Worm (Caenorhabditis elegans) whole organism, young adult: ENCODE results near the gene fbxa-67.

Experiments used
- B0261.1 ChIP-seq: sonication (generic microtip); optimal IDR thresholded peaks from 2 replicates; lab custom pipeline; 2016; ENCODE audit warnings: mild to moderate bottlenecking, missing genetic modification characterization, moderate library complexity, missing compliant biosample characterization
- Y67H2A.10 ChIP-seq: fragments of 200-800 bp; sonication (Bioruptor generic); conservative IDR thresholded peaks from 2 replicates; pipeline ENCODE4 v1.3.6; 2022; ENCODE audit warnings: missing genetic modification reagents, missing genetic modification characterization, missing compliant biosample characterization
- Y79H2A.3 ChIP-seq: fragments of 200-800 bp; sonication (Bioruptor generic); conservative IDR thresholded peaks from 2 replicates; pipeline ENCODE4 v1.3.6; 2022; ENCODE audit warnings: missing genetic modification reagents, missing genetic modification characterization, missing compliant biosample characterization
- Y95B8A.8 ChIP-seq: fragments of 200-800 bp; sonication (Bioruptor generic); IDR thresholded peaks from 2 replicates; pipeline ENCODE4 v1.3.6; 2022; ENCODE audit warnings: missing genetic modification reagents, missing genetic modification characterization, missing compliant biosample characterization
- aptf-3 ChIP-seq: fragments of 200-800 bp; sonication (Bioruptor generic); IDR thresholded peaks from 2 replicates; pipeline ENCODE4 v1.3.6; 2022; ENCODE audit warnings: missing genetic modification characterization, missing compliant biosample characterization
- athp-1 ChIP-seq: sonication (generic microtip); optimal IDR thresholded peaks from 2 replicates; lab custom pipeline; 2017; ENCODE audit warnings: mild to moderate bottlenecking, missing genetic modification characterization, missing compliant biosample characterization
- attf-5 ChIP-seq: fragments of 200-800 bp; sonication (Bioruptor generic); optimal IDR thresholded peaks from 2 replicates; lab custom pipeline; 2018; ENCODE audit warnings: mild to moderate bottlenecking, missing genetic modification characterization, missing compliant biosample characterization
- attf-6 ChIP-seq: fragments of 200-800 bp; sonication (Bioruptor generic); IDR thresholded peaks from 2 replicates; pipeline ENCODE4 v1.3.6; 2022; ENCODE audit warnings: missing genetic modification reagents, missing genetic modification characterization, missing compliant biosample characterization
- cebp-1 ChIP-seq, 2 experiments: fragments of 200-800 bp in 1 of 2; sonication (Bioruptor generic) in 1 of 2; sonication (generic microtip) in 1 of 2; IDR thresholded peaks in 1 of 2; optimal IDR thresholded peaks in 1 of 2; 2 replicates each; pipeline versions ENCODE4 v1.3.6 to Lab custom; 2017 to 2022; ENCODE audit warnings: missing compliant biosample characterization in 2 of 2, missing genetic modification characterization in 2 of 2, mild to moderate bottlenecking in 1 of 2, missing genetic modification reagents in 1 of 2, moderate library complexity in 1 of 2
- ceh-100 ChIP-seq: fragments of 200-800 bp; sonication (Bioruptor generic); IDR thresholded peaks from 2 replicates; pipeline ENCODE4 v1.3.6; 2022; ENCODE audit warnings: missing genetic modification reagents, missing genetic modification characterization, missing compliant biosample characterization
- ceh-91 ChIP-seq: fragments of 200-800 bp; sonication (Bioruptor generic); IDR thresholded peaks from 2 replicates; pipeline ENCODE4 v1.3.6; 2022; ENCODE audit warnings: missing genetic modification reagents, missing genetic modification characterization, missing compliant biosample characterization
- dox-1 ChIP-seq: fragments of 200-800 bp; sonication (Bioruptor generic); IDR thresholded peaks from 2 replicates; pipeline ENCODE4 v1.3.6; 2022; ENCODE audit warnings: missing genetic modification reagents, missing genetic modification characterization, missing compliant biosample characterization
- dpff-1 ChIP-seq: sonication (generic microtip); optimal IDR thresholded peaks from 2 replicates; lab custom pipeline; 2017; ENCODE audit warnings: mild to moderate bottlenecking, missing genetic modification characterization, missing compliant biosample characterization
- egl-18 ChIP-seq: fragments of 200-800 bp; sonication (Bioruptor generic); IDR thresholded peaks from 2 replicates; pipeline ENCODE4 v1.3.6; 2022; ENCODE audit warnings: missing genetic modification reagents, missing genetic modification characterization, missing compliant biosample characterization
- egl-44 ChIP-seq: fragments of 200-800 bp; sonication (Bioruptor generic); IDR thresholded peaks from 2 replicates; pipeline ENCODE4 v1.3.6; 2022; ENCODE audit warnings: missing genetic modification reagents, missing genetic modification characterization, missing compliant biosample characterization
- ets-4 ChIP-seq: fragments of 200-800 bp; sonication (Bioruptor generic); optimal IDR thresholded peaks from 2 replicates; lab custom pipeline; 2018; ENCODE audit warnings: mild to moderate bottlenecking, missing genetic modification characterization, missing compliant biosample characterization
- gei-17 ChIP-seq: fragments of 200-800 bp; sonication (Bioruptor generic); optimal IDR thresholded peaks from 2 replicates; lab custom pipeline; 2018; ENCODE audit warnings: mild to moderate bottlenecking, missing genetic modification characterization, missing compliant biosample characterization
- hmg-20 ChIP-seq: fragments of 200-800 bp; sonication (Bioruptor generic); IDR thresholded peaks from 2 replicates; pipeline ENCODE4 v1.3.6; 2022; ENCODE audit warnings: missing genetic modification reagents, missing genetic modification characterization, missing compliant biosample characterization
- let-607 ChIP-seq, 2 experiments: fragments of 200-800 bp in 1 of 2; sonication (Bioruptor generic) in 1 of 2; sonication (generic microtip) in 1 of 2; optimal IDR thresholded peaks; 2 replicates each; lab custom pipeline; 2016 to 2018; ENCODE audit warnings: mild to moderate bottlenecking in 2 of 2, missing compliant biosample characterization in 2 of 2, missing genetic modification characterization in 2 of 2, moderate library complexity in 2 of 2, missing genotype in 1 of 2
- lin-26 ChIP-seq: fragments of 200-800 bp; sonication (Bioruptor generic); IDR thresholded peaks from 2 replicates; pipeline ENCODE4 v1.3.6; 2022; ENCODE audit warnings: missing genetic modification reagents, missing genetic modification characterization, missing compliant biosample characterization
- lsy-27 ChIP-seq: sonication (generic microtip); optimal IDR thresholded peaks from 2 replicates; lab custom pipeline; 2017; ENCODE audit warnings: missing genetic modification characterization, mild to moderate bottlenecking, missing compliant biosample characterization, antibody characterized with exemption, missing genotype, borderline replicate concordance; ENCODE audit not compliant: insufficient read depth
- madf-3 ChIP-seq: fragments of 200-800 bp; sonication (Bioruptor generic); IDR thresholded peaks from 2 replicates; pipeline ENCODE4 v1.3.6; 2022; ENCODE audit warnings: missing genetic modification reagents, missing genetic modification characterization, missing compliant biosample characterization
- madf-6 ChIP-seq: fragments of 200-800 bp; sonication (Bioruptor generic); IDR thresholded peaks from 2 replicates; pipeline ENCODE4 v1.3.6; 2022; ENCODE audit warnings: missing genetic modification reagents, missing genetic modification characterization, missing compliant biosample characterization
- mcd-1 ChIP-seq: fragments of 200-800 bp; sonication (Bioruptor generic); IDR thresholded peaks from 2 replicates; pipeline ENCODE4 v1.3.6; 2022; ENCODE audit warnings: missing genetic modification reagents, missing genetic modification characterization, missing compliant biosample characterization
- mel-28 ChIP-seq: sonication (generic microtip); optimal IDR thresholded peaks from 2 replicates; lab custom pipeline; 2016; ENCODE audit warnings: borderline replicate concordance, mild to moderate bottlenecking, missing genetic modification characterization, missing compliant biosample characterization
- nfya-1 ChIP-seq: sonication (generic microtip); optimal IDR thresholded peaks from 2 replicates; lab custom pipeline; 2017; ENCODE audit warnings: antibody characterized with exemption, missing compliant biosample characterization, missing genetic modification characterization, borderline replicate concordance; ENCODE audit not compliant: insufficient read depth
- nhr-80 ChIP-seq: sonication (generic microtip); optimal IDR thresholded peaks from 2 replicates; lab custom pipeline; 2016; ENCODE audit warnings: missing genetic modification characterization, missing compliant biosample characterization
- pbrm-1 ChIP-seq: fragments of 200-800 bp; sonication (Bioruptor generic); IDR thresholded peaks from 2 replicates; pipeline ENCODE4 v1.3.6; 2022; ENCODE audit warnings: missing genetic modification reagents, missing genetic modification characterization, missing compliant biosample characterization
- pha-4 ChIP-seq: fragments of 150-350 bp; sonication (generic microtip); optimal IDR thresholded peaks from 2 replicates; lab custom pipeline; 2014; ENCODE audit warnings: missing biosample characterization, missing genetic modification reagents, missing genetic modification characterization
- rec-8 ChIP-seq, 2 experiments: sonication (generic microtip); optimal IDR thresholded peaks; 2 replicates each; lab custom pipeline; 2016; ENCODE audit warnings: mild to moderate bottlenecking in 2 of 2, missing genetic modification characterization in 2 of 2, missing genetic modification reagents in 2 of 2, missing genotype in 2 of 2, missing biosample characterization in 1 of 2, missing compliant biosample characterization in 1 of 2, moderate library complexity in 1 of 2
- sea-2 ChIP-seq: fragments of 200-800 bp; sonication (Bioruptor generic); IDR thresholded peaks from 2 replicates; pipeline ENCODE4 v1.3.6; 2022; ENCODE audit warnings: missing genetic modification characterization, missing compliant biosample characterization
- snpc-1.1 ChIP-seq: sonication (generic microtip); optimal IDR thresholded peaks from 2 replicates; lab custom pipeline; 2017; ENCODE audit warnings: missing genetic modification characterization, mild to moderate bottlenecking, missing compliant biosample characterization, antibody characterized with exemption, moderate library complexity, missing genotype, missing genetic modification reagents; ENCODE audit not compliant: insufficient read depth
- snpc-1.3 ChIP-seq: sonication (generic microtip); optimal IDR thresholded peaks from 2 replicates; lab custom pipeline; 2017; ENCODE audit warnings: missing genetic modification characterization, mild to moderate bottlenecking, missing compliant biosample characterization, antibody characterized with exemption, moderate library complexity, missing genotype, missing genetic modification reagents; ENCODE audit not compliant: insufficient read depth
- tbp1 ChIP-seq: fragments of 200-800 bp; sonication (Bioruptor generic); optimal IDR thresholded peaks from 2 replicates; lab custom pipeline; 2018; ENCODE audit warnings: mild to moderate bottlenecking, missing genetic modification characterization, missing compliant biosample characterization
- tbx-9 ChIP-seq: sonication (generic microtip); optimal IDR thresholded peaks from 2 replicates; lab custom pipeline; 2016; ENCODE audit warnings: borderline replicate concordance, missing genetic modification characterization, inconsistent platforms, missing compliant biosample characterization
- unc-62 ChIP-seq: fragments of 150-350 bp; optimal IDR thresholded peaks from 2 replicates; lab custom pipeline; 2014; ENCODE audit warnings: missing biosample characterization, missing genetic modification reagents, missing genetic modification characterization
- zim-3 ChIP-seq: sonication (generic microtip); optimal IDR thresholded peaks from 2 replicates; lab custom pipeline; 2017; ENCODE audit warnings: mild to moderate bottlenecking, missing genetic modification characterization, moderate library complexity, missing compliant biosample characterization
- ztf-25 ChIP-seq: fragments of 200-800 bp; sonication (Bioruptor generic); IDR thresholded peaks from 2 replicates; pipeline ENCODE4 v1.3.6; 2022; ENCODE audit warnings: missing genetic modification reagents, missing genetic modification characterization, missing compliant biosample characterization

fbxa-67 gene

ce11 chrIII:954553-954952 is 4.1 kb upstream of the fbxa-67 start, which contains the start of the genes T12B5.15 and T12B5.14 (continued):
- TF ChIP-seq pha-4 (tag; lab: Kevin White, UChicago), result no peak
- no peak for TF ChIP-seq snpc-1.1 (tag; lab: Kevin White, UChicago)

- no peak for TF ChIP-seq nfya-1
- TF ChIP-seq ets-4 (GFP tag; lab: Kevin White, UChicago), result no peak
- TF ChIP-seq let-607 (tag; optimal IDR thresholded peaks at IDR 0.05; lab: Kevin White, UChicago), result no peak
- TF ChIP-seq egl-18 (GFP tag; lab: Robert Waterston, UW), result no peak
- no peak for TF ChIP-seq aptf-3 (GFP tag; lab: Robert Waterston, UW)
- no peak for TF ChIP-seq ceh-91 (GFP tag; lab: Robert Waterston, UW)
These were observed 1.7 kb upstream of the fbxa-67 start, which contains the start of gene fbxa-10 for ce11 chrIII:952184-952583. fbxa-10 (plus strand) TSS chrIII:952390.

- TF ChIP-seq attf-5 (GFP tag; lab: Kevin White, UChicago) (peak; percentile 27), Y79H2A.3 (GFP tag; lab: Robert Waterston, UW) (no peak), cebp-1 (GFP tag; IDR thresholded peaks at IDR 0.05; lab: Robert Waterston, UW) (peak; percentile 88), cebp-1 (tag; optimal IDR thresholded peaks at IDR 0.05; lab: Kevin White, UChicago) (peak; percentile 78), nhr-80 (tag; lab: Kevin White, UChicago) (peak; percentile 79), unc-62 (GFP tag; lab: Kevin White, UChicago) (peak; percentile 60)
These were observed 4.2 kb downstream of the fbxa-67 start, which contains the start of gene fbxa-60 for ce11 chrIII:946250-946725. fbxa-60 (minus strand) TSS chrIII:946300.

ce11 chrIII:943426-943927 is 7.0 kb downstream of the fbxa-67 start, which contains the start of gene fbxa-59:
fbxa-59 (minus strand) TSS chrIII:943476.
- peak; percentile 55 for TF ChIP-seq nhr-80 (tag; lab: Kevin White, UChicago)
- TF ChIP-seq unc-62 (GFP tag; lab: Kevin White, UChicago), result peak; percentile 67
- TF ChIP-seq ceh-100 (GFP tag; lab: Robert Waterston, UW), result no peak
- no peak for TF ChIP-seq mcd-1 (GFP tag; lab: Robert Waterston, UW)
- TF ChIP-seq lin-26 (GFP tag; lab: Robert Waterston, UW), result no peak
- TF ChIP-seq dpff-1 (tag; lab: Kevin White, UChicago), result no peak
- TF ChIP-seq egl-44, result no peak
- no peak for TF ChIP-seq snpc-1.3 (tag; lab: Kevin White, UChicago)
- no peak for TF ChIP-seq attf-5 (GFP tag; lab: Kevin White, UChicago)
- no peak for TF ChIP-seq rec-8 (tag; optimal IDR thresholded peaks at IDR 0.05; lab: Kevin White, UChicago)
- no peak for TF ChIP-seq lsy-27 (tag; lab: Kevin White, UChicago)
- no peak for TF ChIP-seq zim-3 (tag; lab: Kevin White, UChicago)
- TF ChIP-seq pbrm-1 (GFP tag; lab: Robert Waterston, UW), result no peak
- TF ChIP-seq gei-17, result no peak
- TF ChIP-seq dox-1, result no peak
- no peak for TF ChIP-seq ztf-25 (GFP tag; lab: Robert Waterston, UW)
- no peak for TF ChIP-seq B0261.1
- no peak for TF ChIP-seq madf-3
- peak in 1 of 2 experiments; percentile 2 for TF ChIP-seq let-607 (tag; optimal IDR thresholded peaks at IDR 0.05; lab: Kevin White, UChicago)
- no peak for TF ChIP-seq madf-6 (GFP tag; lab: Robert Waterston, UW)
- TF ChIP-seq mel-28 (tag; lab: Kevin White, UChicago), result no peak
- TF ChIP-seq nfya-1, result no peak
- TF ChIP-seq tbx-9 (tag; lab: Kevin White, UChicago), result no peak
- TF ChIP-seq tbp1 (GFP tag; lab: Kevin White, UChicago), result no peak
- peak; percentile 65; the same call in 1 of the 2 replicates for TF ChIP-seq cebp-1 (GFP tag; IDR thresholded peaks at IDR 0.05; lab: Robert Waterston, UW)
- peak; percentile 56 for TF ChIP-seq cebp-1 (tag; optimal IDR thresholded peaks at IDR 0.05; lab: Kevin White, UChicago)
- TF ChIP-seq Y67H2A.10 (GFP tag; lab: Robert Waterston, UW), result no peak
- no peak for TF ChIP-seq sea-2
- no peak for TF ChIP-seq attf-6 (GFP tag; lab: Robert Waterston, UW)
- no peak for TF ChIP-seq ets-4 (GFP tag; lab: Kevin White, UChicago)
- no peak for TF ChIP-seq Y95B8A.8
- no peak for TF ChIP-seq hmg-20 (GFP tag; lab: Robert Waterston, UW)
- no peak for TF ChIP-seq athp-1 (tag; lab: Kevin White, UChicago)
